Fruit fly (Drosophila melanogaster): ENCODE results near the gene JTBR.

JTBR gene

dm6 chr3L:1794943-1795696, 7.5 kb downstream of the JTBR start, which contains the start of the genes alpha-Spec, dlt and Cdc37 (continued):
- TF ChIP-seq Jarid2 (GFP tag; optimal IDR thresholded peaks at IDR 0.05): no peak
- peak; percentile 52 for TF ChIP-seq CG3995 (GFP tag; optimal IDR thresholded peaks at IDR 0.05)
- peak; percentile 80 for TF ChIP-seq Sry-δ (GFP tag; optimal IDR thresholded peaks at IDR 0.05)
- peak; percentile 59 for TF ChIP-seq ato (GFP tag; IDR thresholded peaks at IDR 0.05; ENCODE audit: partially characterized antibody)
- TF ChIP-seq Oaz (GFP tag; IDR thresholded peaks at IDR 0.05): no peak
- no peak for TF ChIP-seq Mes4 (GFP tag; optimal IDR thresholded peaks at IDR 0.05)
- TF ChIP-seq NFAT (GFP tag; IDR thresholded peaks at IDR 0.05): 0 out of 2 replicates have a peak, but pooled peaks have one; percentile 16
- peak; percentile 99 for TF ChIP-seq phol (tag; optimal IDR thresholded peaks at IDR 0.05)
- peak; percentile 20 for TF ChIP-seq CoRest (tag; optimal IDR thresholded peaks at IDR 0.05)
- TF ChIP-seq HLHmδ (GFP tag; optimal IDR thresholded peaks at IDR 0.05): no peak
- TF ChIP-seq Dref (GFP tag; IDR thresholded peaks at IDR 0.05): peak; percentile 95
- no peak for TF ChIP-seq Abd-B (GFP tag; optimal IDR thresholded peaks at IDR 0.05)
- peak; percentile 12 for TF ChIP-seq her (GFP tag; optimal IDR thresholded peaks at IDR 0.05)
- peak; percentile 9 for TF ChIP-seq CG8089 (GFP tag; optimal IDR thresholded peaks at IDR 0.05)
- peak; percentile 43 for TF ChIP-seq CG18262 (tag; optimal IDR thresholded peaks at IDR 0.05)
- no peak for TF ChIP-seq salm (tag; optimal IDR thresholded peaks at IDR 0.05)
- TF ChIP-seq tup (GFP tag; optimal IDR thresholded peaks at IDR 0.05): no peak
- TF ChIP-seq CG30431 (GFP tag; optimal IDR thresholded peaks at IDR 0.05): no peak
- TF ChIP-seq CG13894 (tag; optimal IDR thresholded peaks at IDR 0.05): no peak
- TF ChIP-seq CG3065 (GFP tag; optimal IDR thresholded peaks at IDR 0.05): no peak
- peak; percentile 31 for TF ChIP-seq CG34376 (GFP tag; optimal IDR thresholded peaks at IDR 0.05)
- peak; percentile 65 for TF ChIP-seq hb (GFP tag; IDR thresholded peaks at IDR 0.05; ENCODE audit: partially characterized antibody)
- no peak for TF ChIP-seq cwo (GFP tag; optimal IDR thresholded peaks at IDR 0.05)
- TF ChIP-seq CG17568 (GFP tag; optimal IDR thresholded peaks at IDR 0.05): no peak
- TF ChIP-seq Xbp1 (GFP tag; optimal IDR thresholded peaks at IDR 0.05): peak; percentile 17
- peak; percentile 55 for TF ChIP-seq nom (GFP tag; optimal IDR thresholded peaks at IDR 0.05)
- no peak for TF ChIP-seq Ssrp (tag; optimal IDR thresholded peaks at IDR 0.05)
- peak; percentile 51; the same call in 1 of the 2 replicates for TF ChIP-seq seq (GFP tag; IDR thresholded peaks at IDR 0.05)
- TF ChIP-seq zf30C (GFP tag; optimal IDR thresholded peaks at IDR 0.05): no peak
- no peak for TF ChIP-seq sd (tag; optimal IDR thresholded peaks at IDR 0.05)
- TF ChIP-seq Hmr (GFP tag; optimal IDR thresholded peaks at IDR 0.05): no peak
- no peak for TF ChIP-seq mirr (GFP tag; optimal IDR thresholded peaks at IDR 0.05)
- no peak for TF ChIP-seq CG31441 (GFP tag; IDR thresholded peaks at IDR 0.05)
- peak; percentile 92 for TF ChIP-seq gfzf (GFP tag; optimal IDR thresholded peaks at IDR 0.05)
- TF ChIP-seq Side (GFP tag; optimal IDR thresholded peaks at IDR 0.05): peak; percentile 30
- peak; percentile 72 for TF ChIP-seq CG6254 (GFP tag; optimal IDR thresholded peaks at IDR 0.05)
- TF ChIP-seq CG10462 (GFP tag; optimal IDR thresholded peaks at IDR 0.05): no peak
- peak; percentile 79 for TF ChIP-seq CG7963 (GFP tag; IDR thresholded peaks at IDR 0.05; ENCODE audit: partially characterized antibody)
- peak; percentile 51 for TF ChIP-seq Rfx (GFP tag; IDR thresholded peaks at IDR 0.05)
- TF ChIP-seq nerfin-2 (GFP tag; IDR thresholded peaks at IDR 0.05; ENCODE audit: partially characterized antibody): peak; percentile 77
- no peak for TF ChIP-seq pfk (GFP tag; optimal IDR thresholded peaks at IDR 0.05)
